Fruit fly (Drosophila melanogaster): ENCODE results near the gene Mcm6.

Gene Mcm6

dm6 chrX:6638123-6638522 lies 36.1 kb upstream of the Mcm6 start (continued):
- TF ChIP-seq Ets65A (GFP tag) = peak; percentile 9
- TF ChIP-seq gcm2 (GFP tag; optimal IDR thresholded peaks at IDR 0.05) = no peak
- no peak for TF ChIP-seq zfh2 (GFP tag; optimal IDR thresholded peaks at IDR 0.05)
- TF ChIP-seq Med (GFP tag) = peak; percentile 8
- no peak for TF ChIP-seq knrl (GFP tag; IDR thresholded peaks at IDR 0.05; ENCODE audit: partially characterized antibody)
- no peak for TF ChIP-seq HHEX (GFP tag; optimal IDR thresholded peaks at IDR 0.05)
- TF ChIP-seq CG15011 (GFP tag; optimal IDR thresholded peaks at IDR 0.05) = peak; percentile 8
- no peak for TF ChIP-seq Xbp1 (GFP tag; optimal IDR thresholded peaks at IDR 0.05)
- TF ChIP-seq Awh (GFP tag; IDR thresholded peaks at IDR 0.05) = 0 out of 2 replicates have a peak, but pooled peaks have one; percentile 41
- TF ChIP-seq HLH3B (GFP tag; IDR thresholded peaks at IDR 0.05) = peak; percentile 24; the same call in 1 of the 2 replicates
- TF ChIP-seq CG18599 (GFP tag; optimal IDR thresholded peaks at IDR 0.05) = peak; percentile 37
- no peak for TF ChIP-seq da (GFP tag; optimal IDR thresholded peaks at IDR 0.05)
- no peak for TF ChIP-seq lmd (GFP tag; IDR thresholded peaks at IDR 0.05)
- no peak for TF ChIP-seq Scr (GFP tag; IDR thresholded peaks at IDR 0.05; ENCODE audit: partially characterized antibody)
- TF ChIP-seq her (GFP tag; optimal IDR thresholded peaks at IDR 0.05) = no peak
- TF ChIP-seq sisA (GFP tag; IDR thresholded peaks at IDR 0.05) = no peak
- no peak for TF ChIP-seq CG6765 (GFP tag; optimal IDR thresholded peaks at IDR 0.05)
- TF ChIP-seq rib (GFP tag; IDR thresholded peaks at IDR 0.05) = no peak
- no peak for TF ChIP-seq Dip3 (GFP tag; optimal IDR thresholded peaks at IDR 0.05)
- no peak for TF ChIP-seq CG9817 (tag; optimal IDR thresholded peaks at IDR 0.05)
- peak; percentile 9 for TF ChIP-seq Sox102F (GFP tag; optimal IDR thresholded peaks at IDR 0.05)
- TF ChIP-seq Fer1 (GFP tag; optimal IDR thresholded peaks at IDR 0.05) = peak; percentile 46
- peak; percentile 13 for TF ChIP-seq CG13424 (tag; optimal IDR thresholded peaks at IDR 0.05)
- no peak for TF ChIP-seq hkb (optimal IDR thresholded peaks at IDR 0.05)
- peak; percentile 49 for TF ChIP-seq hkb (GFP tag; IDR thresholded peaks at IDR 0.05)
- TF ChIP-seq CG12071 (GFP tag; optimal IDR thresholded peaks at IDR 0.05) = peak; percentile 41
- no peak for TF ChIP-seq Dfd (GFP tag; optimal IDR thresholded peaks at IDR 0.05)
- peak; percentile 57 for TF ChIP-seq ATbp (GFP tag; optimal IDR thresholded peaks at IDR 0.05)
- TF ChIP-seq lab (GFP tag; optimal IDR thresholded peaks at IDR 0.05) = peak; percentile 56
- TF ChIP-seq CG7271 (tag; optimal IDR thresholded peaks at IDR 0.05) = no peak
- TF ChIP-seq CG34224 (GFP tag; IDR thresholded peaks at IDR 0.05; ENCODE audit: partially characterized antibody) = no peak
- TF ChIP-seq HLH4C (GFP tag; IDR thresholded peaks at IDR 0.05; ENCODE audit: partially characterized antibody) = no peak
- no peak for TF ChIP-seq Sin3A (optimal IDR thresholded peaks at IDR 0.05)
- no peak for TF ChIP-seq sr (GFP tag; IDR thresholded peaks at IDR 0.05)
- TF ChIP-seq CG11504 (tag; optimal IDR thresholded peaks at IDR 0.05) = peak; percentile 11
- TF ChIP-seq CG6272 (GFP tag; IDR thresholded peaks at IDR 0.05) = no peak
- TF ChIP-seq CG12219 (GFP tag; optimal IDR thresholded peaks at IDR 0.05) = no peak
- TF ChIP-seq CG16813 (GFP tag; IDR thresholded peaks at IDR 0.05; ENCODE audit: partially characterized antibody) = no peak
- no peak for TF ChIP-seq Ssrp (tag; optimal IDR thresholded peaks at IDR 0.05)
- TF ChIP-seq lola (GFP tag; optimal IDR thresholded peaks at IDR 0.05) = no peak
- no peak for TF ChIP-seq CG34422 (GFP tag; IDR thresholded peaks at IDR 0.05)
- no peak for TF ChIP-seq CG12104 (GFP tag; optimal IDR thresholded peaks at IDR 0.05)
- no peak for TF ChIP-seq CG8089 (GFP tag; optimal IDR thresholded peaks at IDR 0.05)
- peak; percentile 37 for TF ChIP-seq Asciz (GFP tag; optimal IDR thresholded peaks at IDR 0.05)
- peak; percentile 17 for TF ChIP-seq PHDP (tag; optimal IDR thresholded peaks at IDR 0.05)
- TF ChIP-seq CG3065 (GFP tag; optimal IDR thresholded peaks at IDR 0.05) = no peak
- TF ChIP-seq gce (GFP tag; IDR thresholded peaks at IDR 0.05) = 0 out of 3 replicates have a peak, but pooled peaks have one; percentile 6
- TF ChIP-seq Xrp1 (GFP tag; IDR thresholded peaks at IDR 0.05) = no peak
- no peak for TF ChIP-seq CG11695 (GFP tag; IDR thresholded peaks at IDR 0.05)
- peak; percentile 51; the same call in 1 of the 2 replicates for TF ChIP-seq seq (GFP tag; IDR thresholded peaks at IDR 0.05)
- TF ChIP-seq run (tag; optimal IDR thresholded peaks at IDR 0.05) = peak; percentile 31
